Fruit fly (Drosophila melanogaster): ENCODE results near the gene CG10958.
A peak's percentile ranks its signal among the peaks of the same experiment; 100 is the strongest.

Gene CG10958

DNA sequence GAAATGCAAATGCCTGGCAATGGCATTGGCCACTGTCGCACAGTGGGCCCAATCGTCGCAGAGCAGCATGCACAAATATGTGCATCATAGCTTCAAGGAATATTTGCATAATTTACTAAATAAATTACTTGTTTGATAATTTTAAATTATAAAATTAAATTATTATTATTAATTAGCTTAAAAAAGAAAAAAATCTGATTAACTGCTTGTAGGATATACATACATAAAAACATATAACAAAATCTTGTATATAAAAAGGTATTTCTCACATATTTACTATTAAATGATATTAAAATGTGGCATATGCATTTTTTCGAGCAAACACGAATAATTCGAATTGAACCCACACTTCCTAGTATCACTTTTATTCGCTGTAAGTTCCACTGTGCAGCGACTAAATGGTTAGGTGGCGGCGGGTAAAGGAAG is 6.8 kb upstream of the CG10958 start (continued):
- peak; percentile 19; the same call in 1 of the 2 replicates for TF ChIP-seq CG10366 (GFP tag; IDR thresholded peaks at IDR 0.05)
- no peak for TF ChIP-seq fd64A (GFP tag; optimal IDR thresholded peaks at IDR 0.05)
- TF ChIP-seq grn (GFP tag; optimal IDR thresholded peaks at IDR 0.05), result no peak
- TF ChIP-seq Sin3A (optimal IDR thresholded peaks at IDR 0.05), result no peak
- no peak for TF ChIP-seq CG15073 (GFP tag; optimal IDR thresholded peaks at IDR 0.05)
- TF ChIP-seq CG32772 (GFP tag; IDR thresholded peaks at IDR 0.05), result 0 out of 2 replicates have a peak, but pooled peaks have one; percentile 32
- TF ChIP-seq kay (GFP tag; optimal IDR thresholded peaks at IDR 0.05), result no peak
- TF ChIP-seq Ets65A (GFP tag), result peak; percentile 65
- TF ChIP-seq CG9727 (GFP tag; optimal IDR thresholded peaks at IDR 0.05), result peak; percentile 53
- no peak for TF ChIP-seq trh (GFP tag; optimal IDR thresholded peaks at IDR 0.05)
- TF ChIP-seq Sox102F (GFP tag; optimal IDR thresholded peaks at IDR 0.05), result peak; percentile 74
- TF ChIP-seq CG5953 (GFP tag; IDR thresholded peaks at IDR 0.05), result 0 out of 2 replicates have a peak, but pooled peaks have one; percentile 31
- no peak for TF ChIP-seq pita (GFP tag; optimal IDR thresholded peaks at IDR 0.05)
- TF ChIP-seq CG17186 (GFP tag; optimal IDR thresholded peaks at IDR 0.05), result no peak
- TF ChIP-seq CG3407 (GFP tag; optimal IDR thresholded peaks at IDR 0.05), result no peak
- TF ChIP-seq CG15696 (tag; optimal IDR thresholded peaks at IDR 0.05), result peak; percentile 29
- peak; percentile 75 for TF ChIP-seq gem (tag; optimal IDR thresholded peaks at IDR 0.05)
- TF ChIP-seq cg (GFP tag; optimal IDR thresholded peaks at IDR 0.05), result no peak
- TF ChIP-seq CG17385 (GFP tag; optimal IDR thresholded peaks at IDR 0.05), result peak; percentile 57
- TF ChIP-seq Hey (tag; optimal IDR thresholded peaks at IDR 0.05), result no peak
- TF ChIP-seq CG2712 (tag; optimal IDR thresholded peaks at IDR 0.05), result peak; percentile 77
- no peak for TF ChIP-seq seq (GFP tag; IDR thresholded peaks at IDR 0.05)
- peak; percentile 9 for TF ChIP-seq CG1529 (GFP tag; optimal IDR thresholded peaks at IDR 0.05)
- TF ChIP-seq repo (GFP tag; optimal IDR thresholded peaks at IDR 0.05), result no peak
- peak; percentile 74 for TF ChIP-seq CG2678 (tag; optimal IDR thresholded peaks at IDR 0.05)
- TF ChIP-seq Mad (GFP tag; optimal IDR thresholded peaks at IDR 0.05), result no peak
- TF ChIP-seq CG5180 (GFP tag; optimal IDR thresholded peaks at IDR 0.05), result peak; percentile 11
- peak; percentile 57 for TF ChIP-seq Hr3 (GFP tag; optimal IDR thresholded peaks at IDR 0.05)
- no peak for TF ChIP-seq Stat92E (GFP tag; optimal IDR thresholded peaks at IDR 0.05)
- no peak for TF ChIP-seq CG18011 (GFP tag; optimal IDR thresholded peaks at IDR 0.05)
- TF ChIP-seq jing (GFP tag; optimal IDR thresholded peaks at IDR 0.05), result no peak
- peak; percentile 18 for TF ChIP-seq CG30020 (tag; optimal IDR thresholded peaks at IDR 0.05)
- peak; percentile 28 for TF ChIP-seq CG12659 (GFP tag; optimal IDR thresholded peaks at IDR 0.05)
- TF ChIP-seq ap (GFP tag; IDR thresholded peaks at IDR 0.05), result no peak
- TF ChIP-seq CG7271 (tag; optimal IDR thresholded peaks at IDR 0.05), result no peak
- TF ChIP-seq Drgx (GFP tag; IDR thresholded peaks at IDR 0.05), result peak; percentile 55
- TF ChIP-seq CG3847 (GFP tag; IDR thresholded peaks at IDR 0.05), result no peak
- TF ChIP-seq Nf-YA (GFP tag; IDR thresholded peaks at IDR 0.05), result no peak
- no peak for TF ChIP-seq Dp (GFP tag; optimal IDR thresholded peaks at IDR 0.05)
- no peak for TF ChIP-seq CG1024 (GFP tag; IDR thresholded peaks at IDR 0.05)
- TF ChIP-seq ab (GFP tag; optimal IDR thresholded peaks at IDR 0.05), result no peak
- peak; percentile 49 for TF ChIP-seq tin (GFP tag; optimal IDR thresholded peaks at IDR 0.05)
- TF ChIP-seq CG3726 (GFP tag; IDR thresholded peaks at IDR 0.05), result no peak
- TF ChIP-seq D (optimal IDR thresholded peaks at IDR 0.05), result no peak
- peak; percentile 49 for TF ChIP-seq D (GFP tag; optimal IDR thresholded peaks at IDR 0.05)
- no peak for TF ChIP-seq btn (GFP tag; optimal IDR thresholded peaks at IDR 0.05)
- TF ChIP-seq HLH4C (GFP tag; IDR thresholded peaks at IDR 0.05; ENCODE audit: partially characterized antibody), result no peak
- TF ChIP-seq CG7372 (GFP tag; IDR thresholded peaks at IDR 0.05), result no peak; the same call in 1 of the 2 replicates
- TF ChIP-seq Elba2 (GFP tag; optimal IDR thresholded peaks at IDR 0.05), result no peak
- TF ChIP-seq Optix (GFP tag; IDR thresholded peaks at IDR 0.05), result 0 out of 3 replicates have a peak, but pooled peaks have one; percentile 41
- no peak for TF ChIP-seq p53 (GFP tag; optimal IDR thresholded peaks at IDR 0.05)
- TF ChIP-seq cwo (GFP tag; optimal IDR thresholded peaks at IDR 0.05), result peak; percentile 4

Measured in whole organism, embryonic.